Fruit fly (Drosophila melanogaster) whole organism, embryonic: ENCODE data around the gene CG34305.

Experiments
- B-H2 ChIP-seq: fragments of 200-800 bp; sonication (Bioruptor generic); optimal IDR thresholded peaks from 2 replicates; lab custom pipeline; 2018; ENCODE audit warnings: missing biosample characterization, mild to moderate bottlenecking, missing genetic modification characterization
- Bgb ChIP-seq: fragments of 200-800 bp; sonication (Bioruptor generic); IDR thresholded peaks from 2 replicates; pipeline ENCODE4 v1.3.6; 2022; ENCODE audit warnings: missing biosample characterization, missing genetic modification characterization; ENCODE audit not compliant: partially characterized antibody
- CG10147 ChIP-seq: fragments of 200-800 bp; sonication (Bioruptor generic); optimal IDR thresholded peaks from 2 replicates; lab custom pipeline; 2019; ENCODE audit warnings: missing biosample characterization, mild to moderate bottlenecking, missing genetic modification characterization, moderate library complexity
- CG11398 ChIP-seq: fragments of 200-800 bp; sonication (Bioruptor generic); optimal IDR thresholded peaks from 2 replicates; lab custom pipeline; 2016; ENCODE audit warnings: missing biosample characterization, missing genetic modification characterization
- CG14014 ChIP-seq: fragments of 200-800 bp; sonication (Bioruptor generic); IDR thresholded peaks from 2 replicates; pipeline ENCODE4 v1.3.6; 2022; ENCODE audit warnings: missing biosample characterization, missing genetic modification characterization
- CG14667 ChIP-seq: fragments of 200-800 bp; sonication (Bioruptor generic); IDR thresholded peaks from 2 replicates; pipeline ENCODE4 v1.3.6; 2022; ENCODE audit warnings: missing biosample characterization, missing genetic modification characterization
- CG1647 ChIP-seq: fragments of 200-800 bp; sonication (Bioruptor generic); optimal IDR thresholded peaks from 3 replicates; lab custom pipeline; 2016; ENCODE audit warnings: missing biosample characterization, missing genetic modification characterization
- CG16815 ChIP-seq: fragments of 200-800 bp; sonication (Bioruptor generic); optimal IDR thresholded peaks from 3 replicates; lab custom pipeline; 2017; ENCODE audit warnings: missing biosample characterization, mild to moderate bottlenecking, missing genetic modification characterization
- CG17361 ChIP-seq: fragments of 200-800 bp; sonication (Bioruptor generic); IDR thresholded peaks from 3 replicates; pipeline ENCODE4 v1.3.6; 2022; ENCODE audit warnings: missing biosample characterization, missing genetic modification characterization
- CG17568 ChIP-seq: fragments of 200-800 bp; sonication (Bioruptor generic); optimal IDR thresholded peaks from 2 replicates; lab custom pipeline; 2018; ENCODE audit warnings: missing biosample characterization, mild to moderate bottlenecking, missing genetic modification characterization, moderate library complexity
- CG17612 ChIP-seq: fragments of 200-800 bp; sonication (Bioruptor generic); IDR thresholded peaks from 2 replicates; pipeline ENCODE4 v1.3.6; 2022; ENCODE audit warnings: missing biosample characterization, missing genetic modification characterization
- CG42726 ChIP-seq: fragments of 200-800 bp; sonication (Bioruptor generic); IDR thresholded peaks from 2 replicates; pipeline ENCODE4 v1.3.6; 2022; ENCODE audit warnings: missing biosample characterization, missing genetic modification characterization; ENCODE audit not compliant: partially characterized antibody
- CG4730 ChIP-seq: fragments of 200-800 bp; sonication (Bioruptor generic); IDR thresholded peaks from 2 replicates; pipeline ENCODE4 v1.3.6; 2022; ENCODE audit warnings: missing biosample characterization, missing genetic modification characterization
- CG6175 ChIP-seq: fragments of 200-800 bp; sonication (Bioruptor generic); IDR thresholded peaks from 3 replicates; pipeline ENCODE4 v1.3.6; 2022; ENCODE audit warnings: missing biosample characterization, missing genetic modification characterization
- CG7372 ChIP-seq: fragments of 200-800 bp; sonication (Bioruptor generic); IDR thresholded peaks from 2 replicates; pipeline ENCODE4 v1.3.6; 2022; ENCODE audit warnings: missing biosample characterization, missing genetic modification characterization
- D ChIP-seq, 2 experiments: fragments of 200-800 bp in 1 of 2; fragments of >200 bp in 1 of 2; sonication (Bioruptor generic) in 1 of 2; optimal IDR thresholded peaks; 2 replicates in 1 of 2; 3 replicates in 1 of 2; lab custom pipeline; 2017; ENCODE audit warnings: mild to moderate bottlenecking in 1 of 2, missing biosample characterization in 1 of 2, missing genetic modification characterization in 1 of 2, missing genetic modification reagents in 1 of 2
- Dad ChIP-seq: fragments of 200-800 bp; sonication (Bioruptor generic); optimal IDR thresholded peaks from 3 replicates; lab custom pipeline; 2016; ENCODE audit warnings: missing biosample characterization, missing genetic modification characterization
- Dbx ChIP-seq: fragments of 200-800 bp; sonication (Bioruptor generic); IDR thresholded peaks from 3 replicates; pipeline ENCODE4 v1.3.6; 2022; ENCODE audit warnings: missing biosample characterization, missing genetic modification characterization
- Deaf1 ChIP-seq: fragments of 200-800 bp; optimal IDR thresholded peaks from 3 replicates; lab custom pipeline; 2019; ENCODE audit warnings: missing biosample characterization, mild to moderate bottlenecking, missing genetic modification characterization, moderate library complexity
- Dip3 ChIP-seq: fragments of 200-800 bp; sonication (Bioruptor generic); optimal IDR thresholded peaks from 3 replicates; lab custom pipeline; 2016; ENCODE audit warnings: missing biosample characterization, missing genetic modification characterization
- Dll ChIP-seq: fragments of 200-800 bp; sonication (Bioruptor generic); IDR thresholded peaks from 4 replicates; pipeline ENCODE4 v1.3.6; 2022; ENCODE audit warnings: missing biosample characterization, missing genetic modification characterization; ENCODE audit not compliant: partially characterized antibody
- Dref ChIP-seq: fragments of 200-800 bp; sonication (Bioruptor generic); IDR thresholded peaks from 2 replicates; pipeline ENCODE4 v1.3.6; 2022; ENCODE audit warnings: missing biosample characterization, missing genetic modification characterization
- E2f2 ChIP-seq: fragments of 200-800 bp; sonication (Bioruptor generic); IDR thresholded peaks from 2 replicates; pipeline ENCODE4 v1.3.6; 2022; ENCODE audit warnings: missing biosample characterization, missing genetic modification characterization
- Elba2 ChIP-seq: fragments of 200-800 bp; sonication (Bioruptor generic); optimal IDR thresholded peaks from 3 replicates; lab custom pipeline; 2016; ENCODE audit warnings: missing biosample characterization, missing genetic modification characterization
- Fer2 ChIP-seq: fragments of 200-800 bp; sonication (Bioruptor generic); optimal IDR thresholded peaks from 2 replicates; lab custom pipeline; 2018; ENCODE audit warnings: missing biosample characterization, mild to moderate bottlenecking, missing genetic modification characterization, moderate library complexity
- HLHmδ ChIP-seq: fragments of 200-800 bp; sonication (Bioruptor generic); optimal IDR thresholded peaks from 2 replicates; lab custom pipeline; 2018; ENCODE audit warnings: missing biosample characterization, mild to moderate bottlenecking, missing genetic modification characterization, moderate library complexity
- Hr39 ChIP-seq: fragments of >200 bp; optimal IDR thresholded peaks from 2 replicates; lab custom pipeline; 2017
- Hsf ChIP-seq: fragments of 200-800 bp; sonication (Bioruptor generic); optimal IDR thresholded peaks from 3 replicates; lab custom pipeline; 2016; ENCODE audit warnings: missing biosample characterization, missing genetic modification characterization
- Lhr ChIP-seq: fragments of 200-800 bp; sonication (Bioruptor generic); optimal IDR thresholded peaks from 3 replicates; lab custom pipeline; 2017; ENCODE audit warnings: mild to moderate bottlenecking, missing biosample characterization, missing genetic modification reagents, missing genetic modification characterization
- Lpt ChIP-seq: fragments of >200 bp; optimal IDR thresholded peaks from 2 replicates; lab custom pipeline; 2018; ENCODE audit warnings: missing biosample characterization, missing genetic modification characterization
- MBD-R2 ChIP-seq: fragments of 200-800 bp; sonication (Bioruptor generic); IDR thresholded peaks from 2 replicates; pipeline ENCODE4 v1.3.6; 2022; ENCODE audit warnings: missing biosample characterization, missing genetic modification characterization
- NC2α ChIP-seq: fragments of 200-800 bp; sonication (Bioruptor generic); optimal IDR thresholded peaks from 2 replicates; lab custom pipeline; 2016; ENCODE audit warnings: missing biosample characterization, missing genetic modification characterization
- TFAM ChIP-seq: fragments of 200-800 bp; sonication (Bioruptor generic); optimal IDR thresholded peaks from 2 replicates; lab custom pipeline; 2017; ENCODE audit warnings: missing biosample characterization, missing genetic modification characterization, inconsistent platforms
- abd-A ChIP-seq: fragments of 200-800 bp; sonication (Bioruptor generic); optimal IDR thresholded peaks from 3 replicates; lab custom pipeline; 2019; ENCODE audit warnings: missing biosample characterization, mild to moderate bottlenecking, missing genetic modification characterization, moderate library complexity
- br ChIP-seq: fragments of >200 bp; optimal IDR thresholded peaks from 2 replicates; lab custom pipeline; 2017
- cg ChIP-seq: fragments of 200-800 bp; sonication (Bioruptor generic); optimal IDR thresholded peaks from 3 replicates; lab custom pipeline; 2019; ENCODE audit warnings: missing biosample characterization, mild to moderate bottlenecking, missing genetic modification characterization, moderate library complexity
- croc ChIP-seq: fragments of 200-800 bp; sonication (Bioruptor generic); conservative IDR thresholded peaks from 3 replicates; pipeline ENCODE4 v1.3.6; 2022; ENCODE audit warnings: missing biosample characterization, missing genetic modification characterization
- dan ChIP-seq: fragments of 200-800 bp; sonication (Bioruptor generic); IDR thresholded peaks from 2 replicates; pipeline ENCODE4 v1.3.6; 2022; ENCODE audit warnings: missing biosample characterization, missing genetic modification characterization
- danr ChIP-seq: fragments of 200-800 bp; sonication (Bioruptor generic); IDR thresholded peaks from 2 replicates; pipeline ENCODE4 v1.3.6; 2022; ENCODE audit warnings: missing biosample characterization, missing genetic modification characterization
- esg ChIP-seq: fragments of 200-800 bp; sonication (Bioruptor generic); conservative IDR thresholded peaks from 2 replicates; pipeline ENCODE4 v1.3.6; 2022; ENCODE audit warnings: missing biosample characterization, missing genetic modification characterization
- fd102C ChIP-seq: fragments of 200-800 bp; sonication (Bioruptor generic); optimal IDR thresholded peaks from 2 replicates; lab custom pipeline; 2018; ENCODE audit warnings: missing biosample characterization, mild to moderate bottlenecking, missing genetic modification characterization, moderate library complexity
- fd96Cb ChIP-seq: fragments of 200-800 bp; sonication (Bioruptor generic); optimal IDR thresholded peaks from 2 replicates; lab custom pipeline; 2018; ENCODE audit warnings: missing biosample characterization, mild to moderate bottlenecking, missing genetic modification characterization, moderate library complexity
- gcm ChIP-seq: fragments of 200-800 bp; sonication (Bioruptor generic); optimal IDR thresholded peaks from 2 replicates; lab custom pipeline; 2019; ENCODE audit warnings: missing biosample characterization, mild to moderate bottlenecking, missing genetic modification characterization, moderate library complexity
- ham ChIP-seq: fragments of 200-800 bp; sonication (Bioruptor generic); IDR thresholded peaks from 2 replicates; pipeline ENCODE4 v1.3.6; 2022; ENCODE audit warnings: missing biosample characterization, missing genetic modification characterization
- lilli ChIP-seq: fragments of 200-800 bp; sonication (Bioruptor generic); optimal IDR thresholded peaks from 3 replicates; lab custom pipeline; 2016; ENCODE audit warnings: missing biosample characterization, missing genetic modification characterization
- phol ChIP-seq: fragments of 200-800 bp; sonication (Bioruptor generic); optimal IDR thresholded peaks from 3 replicates; lab custom pipeline; 2018; ENCODE audit warnings: missing biosample characterization, mild to moderate bottlenecking, missing genetic modification characterization, moderate library complexity
- prd ChIP-seq, 3 experiments: fragments of >200 bp in 2 of 3; fragments of 200-800 bp in 1 of 3; sonication (Bioruptor generic) in 1 of 3; optimal IDR thresholded peaks in 2 of 3; IDR thresholded peaks in 1 of 3; 2 replicates in 2 of 3; 3 replicates in 1 of 3; pipeline versions ENCODE4 v1.3.6 to Lab custom; 2017 to 2022; ENCODE audit warnings: missing biosample characterization in 1 of 3, missing genetic modification characterization in 1 of 3
- row ChIP-seq: fragments of 200-800 bp; sonication (Bioruptor generic); IDR thresholded peaks from 3 replicates; pipeline ENCODE4 v1.3.6; 2022; ENCODE audit warnings: missing biosample characterization, missing genetic modification characterization
- tap ChIP-seq: fragments of 200-800 bp; optimal IDR thresholded peaks from 3 replicates; lab custom pipeline; 2019; ENCODE audit warnings: missing biosample characterization, mild to moderate bottlenecking, missing genetic modification characterization, moderate library complexity
- unc-4 ChIP-seq: fragments of 200-800 bp; sonication (Bioruptor generic); IDR thresholded peaks from 2 replicates; pipeline ENCODE4 v1.3.6; 2022; ENCODE audit warnings: missing biosample characterization, missing genetic modification characterization; ENCODE audit not compliant: partially characterized antibody
- zfh2 ChIP-seq: fragments of 200-800 bp; sonication (Bioruptor generic); optimal IDR thresholded peaks from 2 replicates; lab custom pipeline; 2016; ENCODE audit warnings: missing biosample characterization, missing genetic modification characterization

The CG34305 gene

DNA sequence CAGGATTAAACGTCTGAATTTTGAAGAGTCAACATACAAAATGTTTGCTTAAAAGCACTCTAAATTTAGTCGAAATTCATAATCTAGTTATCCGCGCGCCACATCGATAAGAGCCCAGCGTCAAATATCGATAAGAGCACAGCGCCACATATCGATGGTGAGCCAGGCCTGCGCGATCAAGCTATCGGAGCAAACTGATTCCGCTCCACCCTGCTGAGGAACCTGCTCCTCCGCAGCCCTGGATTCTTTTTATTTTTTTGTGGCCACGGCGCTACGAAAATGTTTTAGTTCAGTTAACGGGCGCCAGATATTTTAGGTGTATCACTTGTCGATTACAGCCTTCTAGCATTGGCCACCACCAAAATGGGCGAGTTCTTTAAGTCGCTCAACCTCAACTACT is 22.2 kb downstream of the CG34305 start (continued):
- TF ChIP-seq CG42726 (GFP tag; lab: Robert Waterston, UW) (peak; percentile 98), br (lab: Kevin White, UChicago) (no peak), CG6175 (GFP tag; lab: Robert Waterston, UW) (no peak), Dref (GFP tag; lab: Robert Waterston, UW) (peak; percentile 100), Fer2 (tag; lab: Kevin White, UChicago) (no peak), croc (GFP tag; lab: Robert Waterston, UW) (no peak; the same call in 2 of the 3 replicates), unc-4 (GFP tag; lab: Robert Waterston, UW) (peak; percentile 97), ham (GFP tag; lab: Robert Waterston, UW) (no peak), HLHmδ (GFP tag; lab: Kevin White, UChicago) (no peak), Elba2 (GFP tag; lab: Kevin White, UChicago) (no peak), row (GFP tag; lab: Robert Waterston, UW) (peak; percentile 73), Dll (GFP tag; lab: Robert Waterston, UW) (peak; percentile 95), Hr39 (lab: Kevin White, UChicago) (no peak), CG17568 (GFP tag; lab: Kevin White, UChicago) (no peak), CG17361 (GFP tag; lab: Robert Waterston, UW) (peak; percentile 47; the same call in 1 of the 3 replicates), lilli (GFP tag; lab: Kevin White, UChicago) (peak; percentile 56), fd96Cb (tag; lab: Kevin White, UChicago) (no peak), Hsf (GFP tag; lab: Kevin White, UChicago) (peak; percentile 54), phol (tag; lab: Kevin White, UChicago) (peak; percentile 41), dan (GFP tag; lab: Robert Waterston, UW) (no peak), tap (tag; lab: Kevin White, UChicago) (no peak), E2f2 (GFP tag; lab: Robert Waterston, UW) (peak; percentile 99), CG4730 (GFP tag; lab: Robert Waterston, UW) (no peak), Dip3 (GFP tag; lab: Kevin White, UChicago) (peak; percentile 30), CG14667 (GFP tag; lab: Robert Waterston, UW) (no peak), fd102C (GFP tag; lab: Kevin White, UChicago) (no peak), zfh2 (peak; percentile 49), danr (GFP tag; lab: Robert Waterston, UW) (no peak), cg (GFP tag; lab: Kevin White, UChicago) (no peak), Dbx (GFP tag; lab: Robert Waterston, UW) (peak; percentile 70; the same call in 2 of the 3 replicates), CG10147 (GFP tag; lab: Kevin White, UChicago) (no peak), prd (optimal IDR thresholded peaks at IDR 0.05; lab: Kevin White, UChicago) (no peak), prd (GFP tag; IDR thresholded peaks at IDR 0.05; lab: Robert Waterston, UW) (0 out of 3 replicates have a peak, but pooled peaks have one; percentile 11), Deaf1 (tag; lab: Kevin White, UChicago) (peak; percentile 33), Dad (peak; percentile 57), Bgb (GFP tag; lab: Robert Waterston, UW) (peak; percentile 100), Lhr (GFP tag; lab: Kevin White, UChicago) (peak; percentile 88), TFAM (GFP tag; lab: Kevin White, UChicago) (no peak), CG16815 (GFP tag; lab: Kevin White, UChicago) (no peak), CG11398 (GFP tag; lab: Kevin White, UChicago) (no peak), Lpt (no peak), MBD-R2 (GFP tag; lab: Robert Waterston, UW) (peak; percentile 93), CG14014 (GFP tag; lab: Robert Waterston, UW) (no peak), CG1647 (GFP tag; lab: Kevin White, UChicago) (peak; percentile 15), gcm (GFP tag; lab: Kevin White, UChicago) (no peak), D (optimal IDR thresholded peaks at IDR 0.05; lab: Kevin White, UChicago) (peak; percentile 14), D (GFP tag; optimal IDR thresholded peaks at IDR 0.05; lab: Kevin White, UChicago) (no peak), abd-A (tag; lab: Kevin White, UChicago) (no peak), CG7372 (GFP tag; lab: Robert Waterston, UW) (no peak), esg (no peak), CG17612 (GFP tag; lab: Robert Waterston, UW) (no peak), B-H2 (GFP tag; lab: Kevin White, UChicago) (peak; percentile 62), NC2α (GFP tag; lab: Kevin White, UChicago) (no peak)
